Worm (Caenorhabditis elegans) whole organism, early embryonic: ENCODE results near the gene pfs-2.

Experiments
- ama-1 ChIP-seq: fragments of 150-350 bp; optimal IDR thresholded peaks from 2 replicates; lab custom pipeline; 2014
- tbx-37 ChIP-seq: fragments of 200-800 bp; sonication (Bioruptor generic); conservative IDR thresholded peaks from 2 replicates; pipeline ENCODE4 v1.3.6; 2022; ENCODE audit warnings: missing genetic modification reagents, missing genetic modification characterization, missing compliant biosample characterization
- tra-4 ChIP-seq: sonication (generic microtip); optimal IDR thresholded peaks from 2 replicates; lab custom pipeline; 2017; ENCODE audit warnings: missing genetic modification characterization, missing compliant biosample characterization

- TF ChIP-seq tra-4 (no peak), ama-1 (no peak), tbx-37 (GFP tag; lab: Robert Waterston, UW) (no peak)
Measured at ce11 chrII:14351352-14351751, 6.8 kb upstream of the pfs-2 start.
